Fruit fly (Drosophila melanogaster) S2 (cell line): ENCODE measurements around the gene C1GalTA.

Experiments used
- CG8478 ChIP-seq: fragments of >200 bp; optimal IDR thresholded peaks from 2 replicates; lab custom pipeline; 2018
- CTCF ChIP-seq, 2 experiments: fragments of >200 bp; optimal IDR thresholded peaks; 2 replicates each; lab custom pipeline; 2018

- no peak for TF ChIP-seq CTCF (optimal IDR thresholded peaks at IDR 0.05; lab: Kevin White, UChicago)
- no peak for TF ChIP-seq CG8478
Observed at dm6 chr2L:8989037-8989591, 38.1 kb upstream of the C1GalTA start, which contains the start of gene rost.
